Worm (Caenorhabditis elegans): ENCODE measurements around the gene acr-3.

The acr-3 gene

ce11 chrX:6692896-6693295, 16.4 kb upstream of the acr-3 start:
- TF ChIP-seq ceh-8 (GFP tag; optimal IDR thresholded peaks at IDR 0.05) (no peak), Y116A8C.19 (tag; optimal IDR thresholded peaks at IDR 0.05; ENCODE audit: borderline replicate concordance) (no peak), lin-35 (GFP tag; optimal IDR thresholded peaks at IDR 0.05) (no peak), snu-23 (GFP tag; optimal IDR thresholded peaks at IDR 0.05) (no peak), unc-130 (tag; optimal IDR thresholded peaks at IDR 0.05) (no peak), zip-4 (GFP tag; optimal IDR thresholded peaks at IDR 0.05) (no peak), nhr-12 (tag; optimal IDR thresholded peaks at IDR 0.05) (no peak), nhr-11 (tag; optimal IDR thresholded peaks at IDR 0.05) (no peak), aly-2 (tag; optimal IDR thresholded peaks at IDR 0.05) (no peak), zag-1 (tag; optimal IDR thresholded peaks at IDR 0.05) (no peak), hpl-2 (GFP tag; optimal IDR thresholded peaks at IDR 0.05) (no peak), nhr-20 (tag; optimal IDR thresholded peaks at IDR 0.05) (no peak), dsc-1 (tag; optimal IDR thresholded peaks at IDR 0.05) (no peak), dpl-1 (GFP tag; optimal IDR thresholded peaks at IDR 0.05) (no peak), alr-1 (tag; optimal IDR thresholded peaks at IDR 0.05; ENCODE audit: borderline replicate concordance) (no peak)

- no peak for TF ChIP-seq jun-1 (tag; optimal IDR thresholded peaks at IDR 0.05)
- no peak for TF ChIP-seq sptf-1 (tag; optimal IDR thresholded peaks at IDR 0.05)
- no peak for TF ChIP-seq nhr-84 (tag; optimal IDR thresholded peaks at IDR 0.05)
- TF ChIP-seq unc-62 (GFP tag; optimal IDR thresholded peaks at IDR 0.05): no peak
- no peak for TF ChIP-seq nhr-90 (tag; optimal IDR thresholded peaks at IDR 0.05; ENCODE audit: poor library complexity)
- no peak for TF ChIP-seq fkh-4 (tag; optimal IDR thresholded peaks at IDR 0.05; ENCODE audit: borderline replicate concordance)
- TF ChIP-seq fos-1 (tag; optimal IDR thresholded peaks at IDR 0.05): no peak
- no peak for TF ChIP-seq aly-2 (tag; optimal IDR thresholded peaks at IDR 0.05)
- no peak for TF ChIP-seq ets-5 (GFP tag; IDR thresholded peaks at IDR 0.05)
- TF ChIP-seq egl-13 (tag; optimal IDR thresholded peaks at IDR 0.05): no peak
- no peak for TF ChIP-seq nhr-237 (tag; optimal IDR thresholded peaks at IDR 0.05)
Measured at ce11 chrX:6693331-6693730, 16.0 kb upstream of the acr-3 start, which contains the start of gene F38B6.3. Gene F38B6.3 (plus strand): TSS chrX:6693631.

- no peak for TF ChIP-seq hpl-2 (GFP tag; optimal IDR thresholded peaks at IDR 0.05)
- no peak for TF ChIP-seq pqm-1 (tag; optimal IDR thresholded peaks at IDR 0.05)
- TF ChIP-seq fkh-10 (GFP tag; optimal IDR thresholded peaks at IDR 0.05): no peak
- TF ChIP-seq swsn-7 (tag; optimal IDR thresholded peaks at IDR 0.05): no peak
- no peak for TF ChIP-seq dsc-1 (tag; optimal IDR thresholded peaks at IDR 0.05)
- no peak for TF ChIP-seq snpc-4 (tag; optimal IDR thresholded peaks at IDR 0.05)
Measured at ce11 chrX:6698267-6698666, 11.1 kb upstream of the acr-3 start, which contains the start of the genes F38B6.7 and F38B6.2. Gene F38B6.7 (minus strand): TSS chrX:6698367. Gene F38B6.2 (plus strand): TSS chrX:6698533.

ce11 chrX:6702249-6702648, 7.1 kb upstream of the acr-3 start, which contains the start of gene acr-2:
Gene acr-2 (plus strand): TSS chrX:6702549.
- TF ChIP-seq lin-13 (GFP tag; optimal IDR thresholded peaks at IDR 0.05) (no peak), nhr-19 (GFP tag; conservative IDR thresholded peaks at IDR 0.05) (no peak), rnt-1 (tag; optimal IDR thresholded peaks at IDR 0.05) (no peak), pax-3 (tag; optimal IDR thresholded peaks at IDR 0.05) (no peak), ceh-88 (GFP tag; IDR thresholded peaks at IDR 0.05) (no peak), dpl-1 (GFP tag; optimal IDR thresholded peaks at IDR 0.05) (no peak), ceh-82 (tag; optimal IDR thresholded peaks at IDR 0.05) (peak in 1 of 3 experiments; percentile 1), C16A3.4 (tag; optimal IDR thresholded peaks at IDR 0.05) (no peak), mef-2 (tag; optimal IDR thresholded peaks at IDR 0.05) (no peak), ceh-90 (tag; optimal IDR thresholded peaks at IDR 0.05) (no peak), F16B12.6 (tag; optimal IDR thresholded peaks at IDR 0.05) (no peak), sup-37 (GFP tag; optimal IDR thresholded peaks at IDR 0.05) (no peak), snpc-4 (tag; optimal IDR thresholded peaks at IDR 0.05) (no peak), ceh-63 (GFP tag; optimal IDR thresholded peaks at IDR 0.05) (peak; percentile 35), snu-23 (GFP tag; optimal IDR thresholded peaks at IDR 0.05) (no peak), hpl-2 (GFP tag; optimal IDR thresholded peaks at IDR 0.05) (no peak), pqm-1 (tag; optimal IDR thresholded peaks at IDR 0.05) (no peak), Y116A8C.19 (tag; optimal IDR thresholded peaks at IDR 0.05; ENCODE audit: borderline replicate concordance) (no peak), nhr-85 (tag) (no peak), lin-14 (GFP tag; optimal IDR thresholded peaks at IDR 0.05) (peak; percentile 39), mab-9 (GFP tag; IDR thresholded peaks at IDR 0.05) (0 out of 2 replicates have a peak, but pooled peaks have one; percentile 15)

Data from whole organism, L1 larva.